Worm (Caenorhabditis elegans): ENCODE data around the gene srh-3.

DNA sequence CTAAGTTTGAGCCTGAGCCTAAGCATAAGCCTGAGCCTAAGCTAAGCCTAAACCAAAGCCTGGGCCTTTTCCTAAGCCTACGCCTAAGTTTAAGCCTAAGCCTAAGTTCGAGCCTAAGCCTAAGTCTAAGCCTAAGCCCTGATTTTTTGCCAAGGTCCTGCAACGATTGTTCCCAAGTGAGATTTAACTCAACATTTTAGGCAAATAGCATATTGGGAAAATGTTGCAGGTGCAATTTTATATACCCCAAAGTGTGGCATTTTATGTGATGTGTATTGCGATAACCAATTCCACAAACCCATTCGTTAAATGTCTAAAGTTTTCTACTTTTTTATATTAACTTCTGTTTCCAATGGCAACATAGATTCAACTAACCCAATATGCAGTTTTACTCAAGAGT, 20.1 kb upstream of the srh-3 start, which contains the start of gene irld-40:
- no peak for TF ChIP-seq F13C5.2 (tag; optimal IDR thresholded peaks at IDR 0.05)
- no peak for TF ChIP-seq sea-1 (GFP tag; conservative IDR thresholded peaks at IDR 0.05)
- TF ChIP-seq ama-1 (optimal IDR thresholded peaks at IDR 0.05), result no peak
- no peak for TF ChIP-seq hmg-4 (GFP tag; optimal IDR thresholded peaks at IDR 0.05)

Data from whole organism, early embryonic.